Fruit fly (Drosophila melanogaster) whole organism, embryonic: ENCODE results near the gene CG17717.

Source experiments
- B-H1 ChIP-seq: fragments of 200-800 bp; sonication (Bioruptor generic); IDR thresholded peaks from 3 replicates; pipeline ENCODE4 v1.3.6; 2022; ENCODE audit warnings: missing biosample characterization, missing genetic modification characterization
- C15 ChIP-seq: fragments of 200-800 bp; sonication (Bioruptor generic); IDR thresholded peaks from 3 replicates; pipeline ENCODE4 v1.3.6; 2022; ENCODE audit warnings: missing biosample characterization, missing genetic modification characterization
- CG11560 ChIP-seq: fragments of 200-800 bp; sonication (Bioruptor generic); IDR thresholded peaks from 3 replicates; pipeline ENCODE4 v1.3.6; 2022; ENCODE audit warnings: missing biosample characterization, missing genetic modification characterization
- CG12104 ChIP-seq: fragments of 200-800 bp; sonication (Bioruptor generic); optimal IDR thresholded peaks from 3 replicates; lab custom pipeline; 2016; ENCODE audit warnings: missing biosample characterization, missing genetic modification characterization
- CG16813 ChIP-seq: fragments of 200-800 bp; sonication (Bioruptor generic); IDR thresholded peaks from 3 replicates; pipeline ENCODE4 v1.3.6; 2022; ENCODE audit warnings: missing biosample characterization, missing genetic modification characterization; ENCODE audit not compliant: partially characterized antibody
- CG18764 ChIP-seq: fragments of 200-800 bp; sonication (Bioruptor generic); optimal IDR thresholded peaks from 3 replicates; lab custom pipeline; 2016; ENCODE audit warnings: missing biosample characterization, missing genetic modification characterization
- CG2129 ChIP-seq: fragments of 200-800 bp; sonication (Bioruptor generic); IDR thresholded peaks from 2 replicates; pipeline ENCODE4 v1.3.6; 2022; ENCODE audit warnings: missing biosample characterization, missing genetic modification characterization; ENCODE audit not compliant: partially characterized antibody
- CG30431 ChIP-seq: fragments of 200-800 bp; sonication (Bioruptor generic); optimal IDR thresholded peaks from 2 replicates; lab custom pipeline; 2017; ENCODE audit warnings: missing biosample characterization, missing genetic modification characterization
- CG31224 ChIP-seq: fragments of 200-800 bp; sonication (Bioruptor generic); IDR thresholded peaks from 2 replicates; pipeline ENCODE4 v1.3.6; 2022; ENCODE audit warnings: missing biosample characterization, missing genetic modification characterization
- CG31365 ChIP-seq: fragments of 200-800 bp; sonication (Bioruptor generic); optimal IDR thresholded peaks from 2 replicates; lab custom pipeline; 2018; ENCODE audit warnings: missing biosample characterization, mild to moderate bottlenecking, missing genetic modification characterization
- CG34224 ChIP-seq: fragments of 200-800 bp; sonication (Bioruptor generic); IDR thresholded peaks from 3 replicates; pipeline ENCODE4 v1.3.6; 2022; ENCODE audit warnings: missing biosample characterization, missing genetic modification characterization; ENCODE audit not compliant: partially characterized antibody
- CG34376 ChIP-seq: fragments of 200-800 bp; sonication (Bioruptor generic); optimal IDR thresholded peaks from 2 replicates; lab custom pipeline; 2018; ENCODE audit warnings: missing biosample characterization, mild to moderate bottlenecking, missing genetic modification characterization
- CG4360 ChIP-seq: fragments of 200-800 bp; sonication (Bioruptor generic); IDR thresholded peaks from 2 replicates; pipeline ENCODE4 v1.3.6; 2022; ENCODE audit warnings: missing biosample characterization, missing genetic modification characterization
- CG4617 ChIP-seq: fragments of 200-800 bp; sonication (Bioruptor generic); optimal IDR thresholded peaks from 3 replicates; lab custom pipeline; 2016; ENCODE audit warnings: missing biosample characterization, missing genetic modification characterization, borderline replicate concordance
- CG6175 ChIP-seq: fragments of 200-800 bp; sonication (Bioruptor generic); IDR thresholded peaks from 3 replicates; pipeline ENCODE4 v1.3.6; 2022; ENCODE audit warnings: missing biosample characterization, missing genetic modification characterization
- CG6272 ChIP-seq: fragments of 200-800 bp; sonication (Bioruptor generic); IDR thresholded peaks from 2 replicates; pipeline ENCODE4 v1.3.6; 2022; ENCODE audit warnings: missing biosample characterization, missing genetic modification characterization
- CG6683 ChIP-seq: fragments of 200-800 bp; sonication (Bioruptor generic); optimal IDR thresholded peaks from 2 replicates; lab custom pipeline; 2017; ENCODE audit warnings: missing biosample characterization, mild to moderate bottlenecking, missing genetic modification characterization, missing genetic modification reagents
- CG7556 ChIP-seq: fragments of 200-800 bp; sonication (Bioruptor generic); optimal IDR thresholded peaks from 2 replicates; lab custom pipeline; 2017; ENCODE audit warnings: missing biosample characterization, mild to moderate bottlenecking, missing genetic modification characterization
- CG7745 ChIP-seq: fragments of 200-800 bp; sonication (Bioruptor generic); optimal IDR thresholded peaks from 2 replicates; lab custom pipeline; 2018; ENCODE audit warnings: missing biosample characterization, mild to moderate bottlenecking, missing genetic modification characterization, moderate library complexity
- CG7786 ChIP-seq: fragments of 200-800 bp; sonication (Bioruptor generic); optimal IDR thresholded peaks from 2 replicates; lab custom pipeline; 2016; ENCODE audit warnings: missing biosample characterization, missing genetic modification characterization
- CG8765 ChIP-seq: fragments of 200-800 bp; sonication (Bioruptor generic); IDR thresholded peaks from 2 replicates; pipeline ENCODE4 v1.3.6; 2022; ENCODE audit warnings: missing biosample characterization, missing genetic modification characterization
- CG9817 ChIP-seq: fragments of 200-800 bp; sonication (Bioruptor generic); optimal IDR thresholded peaks from 2 replicates; lab custom pipeline; 2018; ENCODE audit warnings: missing biosample characterization, mild to moderate bottlenecking, missing genetic modification characterization, moderate library complexity
- Camta ChIP-seq: fragments of 200-800 bp; sonication (Bioruptor generic); optimal IDR thresholded peaks from 2 replicates; lab custom pipeline; 2016; ENCODE audit warnings: missing biosample characterization, missing genetic modification characterization
- Dip3 ChIP-seq: fragments of 200-800 bp; sonication (Bioruptor generic); optimal IDR thresholded peaks from 3 replicates; lab custom pipeline; 2016; ENCODE audit warnings: missing biosample characterization, missing genetic modification characterization
- HLH54F ChIP-seq: fragments of 200-800 bp; sonication (Bioruptor generic); optimal IDR thresholded peaks from 3 replicates; lab custom pipeline; 2016; ENCODE audit warnings: missing biosample characterization, missing genetic modification characterization
- Hey ChIP-seq: fragments of 200-800 bp; sonication (Bioruptor generic); optimal IDR thresholded peaks from 3 replicates; lab custom pipeline; 2018; ENCODE audit warnings: missing biosample characterization, mild to moderate bottlenecking, missing genetic modification characterization
- Hr3 ChIP-seq: fragments of 200-800 bp; sonication (Bioruptor generic); optimal IDR thresholded peaks from 3 replicates; lab custom pipeline; 2016; ENCODE audit warnings: missing biosample characterization, missing genetic modification characterization
- MESR4 ChIP-seq: fragments of 200-800 bp; sonication (Bioruptor generic); optimal IDR thresholded peaks from 2 replicates; lab custom pipeline; 2018; ENCODE audit warnings: missing biosample characterization, mild to moderate bottlenecking, missing genetic modification characterization, moderate library complexity
- Mad ChIP-seq: fragments of 200-800 bp; sonication (Bioruptor generic); optimal IDR thresholded peaks from 2 replicates; lab custom pipeline; 2016; ENCODE audit warnings: missing biosample characterization, missing genetic modification characterization
- Mes4 ChIP-seq: fragments of 200-800 bp; sonication (Bioruptor generic); optimal IDR thresholded peaks from 2 replicates; lab custom pipeline; 2016; ENCODE audit warnings: missing biosample characterization, missing genetic modification characterization
- NFAT ChIP-seq: fragments of 200-800 bp; sonication (Bioruptor generic); IDR thresholded peaks from 2 replicates; pipeline ENCODE4 v1.3.6; 2022; ENCODE audit warnings: missing biosample characterization, missing genetic modification characterization
- Pdp1 ChIP-seq, 2 experiments: fragments of 200-800 bp; sonication (Bioruptor generic); optimal IDR thresholded peaks; 3 replicates each; lab custom pipeline; 2016; ENCODE audit warnings: missing biosample characterization in 2 of 2, missing genetic modification characterization in 2 of 2, mild to moderate bottlenecking in 1 of 2, moderate library complexity in 1 of 2
- Rx ChIP-seq: fragments of 200-800 bp; sonication (Bioruptor generic); IDR thresholded peaks from 2 replicates; pipeline ENCODE4 v1.3.6; 2022; ENCODE audit warnings: missing biosample characterization, missing genetic modification characterization
- Sox100B ChIP-seq: fragments of 200-800 bp; sonication (Bioruptor generic); optimal IDR thresholded peaks from 3 replicates; lab custom pipeline; 2018; ENCODE audit warnings: missing biosample characterization, mild to moderate bottlenecking, missing genetic modification characterization
- YL-1 ChIP-seq: fragments of 200-800 bp; sonication (Bioruptor generic); optimal IDR thresholded peaks from 3 replicates; lab custom pipeline; 2017; ENCODE audit warnings: missing biosample characterization, mild to moderate bottlenecking, missing genetic modification characterization
- ara ChIP-seq: fragments of 200-800 bp; sonication (Bioruptor generic); IDR thresholded peaks from 2 replicates; pipeline ENCODE4 v1.3.6; 2022; ENCODE audit warnings: missing biosample characterization, missing genetic modification characterization
- ci ChIP-seq: fragments of 200-800 bp; sonication (Bioruptor generic); IDR thresholded peaks from 3 replicates; pipeline ENCODE4 v1.3.6; 2022; ENCODE audit warnings: missing biosample characterization, missing genetic modification characterization
- esg ChIP-seq: fragments of 200-800 bp; sonication (Bioruptor generic); conservative IDR thresholded peaks from 2 replicates; pipeline ENCODE4 v1.3.6; 2022; ENCODE audit warnings: missing biosample characterization, missing genetic modification characterization
- fd102C ChIP-seq: fragments of 200-800 bp; sonication (Bioruptor generic); optimal IDR thresholded peaks from 2 replicates; lab custom pipeline; 2018; ENCODE audit warnings: missing biosample characterization, mild to moderate bottlenecking, missing genetic modification characterization, moderate library complexity
- lmd ChIP-seq: fragments of 200-800 bp; sonication (Bioruptor generic); IDR thresholded peaks from 2 replicates; pipeline ENCODE4 v1.3.6; 2022; ENCODE audit warnings: missing biosample characterization, missing genetic modification characterization
- lov ChIP-seq, 2 experiments: fragments of 200-800 bp in 1 of 2; fragments of >200 bp in 1 of 2; sonication (Bioruptor generic) in 1 of 2; IDR thresholded peaks in 1 of 2; optimal IDR thresholded peaks in 1 of 2; 2 replicates in 1 of 2; 3 replicates in 1 of 2; pipeline versions ENCODE4 v1.3.6 to Lab custom; 2017 to 2022; ENCODE audit warnings: missing biosample characterization in 1 of 2, missing genetic modification characterization in 1 of 2
- otp ChIP-seq: fragments of 200-800 bp; sonication (Bioruptor generic); IDR thresholded peaks from 3 replicates; pipeline ENCODE4, ENCODE4 v1.3.6; 2022; ENCODE audit warnings: missing biosample characterization, missing genetic modification characterization
- psq ChIP-seq: fragments of 200-800 bp; sonication (Bioruptor generic); optimal IDR thresholded peaks from 2 replicates; lab custom pipeline; 2017; ENCODE audit warnings: missing biosample characterization, missing genetic modification characterization
- pum ChIP-seq: fragments of 200-800 bp; sonication (Bioruptor generic); optimal IDR thresholded peaks from 2 replicates; lab custom pipeline; 2016; ENCODE audit warnings: missing biosample characterization, missing genetic modification characterization
- pzg ChIP-seq: fragments of 200-800 bp; sonication (Bioruptor generic); optimal IDR thresholded peaks from 3 replicates; lab custom pipeline; 2018; ENCODE audit warnings: missing biosample characterization, mild to moderate bottlenecking, missing genetic modification characterization, moderate library complexity
- rib ChIP-seq: fragments of 200-800 bp; sonication (Bioruptor generic); IDR thresholded peaks from 2 replicates; pipeline ENCODE4 v1.3.6; 2022; ENCODE audit warnings: missing biosample characterization, missing genetic modification characterization
- tup ChIP-seq: fragments of 200-800 bp; sonication (Bioruptor generic); optimal IDR thresholded peaks from 2 replicates; lab custom pipeline; 2016; ENCODE audit warnings: missing biosample characterization, mild to moderate bottlenecking, missing genetic modification characterization, moderate library complexity
- usp ChIP-seq: fragments of >200 bp; optimal IDR thresholded peaks from 2 replicates; lab custom pipeline; 2017; ENCODE audit warnings: missing biosample characterization, missing genetic modification characterization
- zfh1 ChIP-seq: fragments of 200-800 bp; sonication (Bioruptor generic); IDR thresholded peaks from 3 replicates; pipeline ENCODE4 v1.3.6; 2022; ENCODE audit warnings: missing biosample characterization, missing genetic modification characterization

The CG17717 gene

DNA sequence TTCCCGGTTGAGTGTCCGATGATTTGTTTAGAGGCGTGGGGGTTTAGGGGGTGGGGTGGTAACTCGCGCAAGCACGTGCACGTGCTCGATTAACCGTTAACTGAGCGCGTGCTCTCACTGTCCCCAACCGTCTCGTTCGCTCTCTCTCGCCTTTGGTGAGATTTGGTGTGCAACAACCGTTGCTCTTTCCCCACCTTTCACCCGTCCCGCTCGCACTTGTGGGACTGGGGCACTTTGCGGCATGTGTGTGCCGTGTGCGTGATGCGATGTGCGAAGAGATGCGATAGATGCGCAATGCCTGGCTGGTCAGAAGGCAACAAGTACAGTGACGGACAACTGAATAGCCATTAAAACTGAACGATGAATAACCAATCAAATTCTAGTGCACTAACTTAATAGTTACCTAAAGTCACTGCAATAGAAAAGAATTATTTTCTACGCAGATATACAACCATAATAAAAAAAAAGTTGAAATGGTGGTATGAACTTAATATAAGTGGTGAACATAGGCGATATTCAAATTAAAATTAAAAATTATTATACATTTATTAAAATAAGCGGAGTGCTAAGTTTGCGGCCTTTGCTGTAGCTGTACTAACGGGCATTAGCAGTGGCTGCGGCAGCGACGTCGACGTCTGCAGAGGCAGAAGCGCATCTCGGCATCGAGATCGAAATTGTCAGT is 17.7 kb upstream of the CG17717 start (continued):
- peak; percentile 22 for TF ChIP-seq CG34376 (GFP tag; lab: Kevin White, UChicago)
- no peak for TF ChIP-seq fd102C (GFP tag; lab: Kevin White, UChicago)
- TF ChIP-seq NFAT (GFP tag; lab: Robert Waterston, UW), result peak; percentile 18; the same call in 1 of the 2 replicates
- TF ChIP-seq CG11560, result peak; percentile 27; the same call in 1 of the 3 replicates
- TF ChIP-seq usp, result no peak
- TF ChIP-seq YL-1 (GFP tag; lab: Kevin White, UChicago), result peak; percentile 48
- TF ChIP-seq CG8765 (GFP tag; lab: Robert Waterston, UW), result peak; percentile 31; the same call in 1 of the 2 replicates
- no peak for TF ChIP-seq CG6272 (GFP tag; lab: Robert Waterston, UW)
- TF ChIP-seq B-H1 (GFP tag; lab: Robert Waterston, UW), result peak; percentile 57; the same call in 2 of the 3 replicates
- TF ChIP-seq Sox100B (GFP tag; lab: Kevin White, UChicago), result peak; percentile 95
- TF ChIP-seq CG18764 (GFP tag; lab: Kevin White, UChicago), result peak; percentile 67
- TF ChIP-seq CG31365 (tag; lab: Kevin White, UChicago), result peak; percentile 51
- TF ChIP-seq lmd (GFP tag; lab: Robert Waterston, UW), result peak; percentile 87
- no peak for TF ChIP-seq CG6175 (GFP tag; lab: Robert Waterston, UW)
- no peak for TF ChIP-seq CG4360 (GFP tag; lab: Robert Waterston, UW)
- TF ChIP-seq esg (GFP tag; lab: Robert Waterston, UW), result peak; percentile 82
- no peak for TF ChIP-seq CG2129
- TF ChIP-seq ci (GFP tag; lab: Robert Waterston, UW), result peak; percentile 89
- peak; percentile 79 for TF ChIP-seq CG30431 (GFP tag; lab: Kevin White, UChicago)
- TF ChIP-seq pzg, result no peak
- 0 out of 3 replicates have a peak, but pooled peaks have one; percentile 47 for TF ChIP-seq otp (GFP tag; lab: Robert Waterston, UW)
- peak; percentile 41 for TF ChIP-seq Mes4
- peak; percentile 6 for TF ChIP-seq Mad
- TF ChIP-seq C15, result no peak
- peak; percentile 59 for TF ChIP-seq CG4617
- peak; percentile 34 for TF ChIP-seq Camta
- no peak for TF ChIP-seq rib (GFP tag; lab: Robert Waterston, UW)
- TF ChIP-seq Hey (tag; lab: Kevin White, UChicago), result no peak
- TF ChIP-seq MESR4, result peak; percentile 1
- TF ChIP-seq CG31224 (GFP tag; lab: Robert Waterston, UW), result peak; percentile 65
- TF ChIP-seq CG7556, result peak; percentile 92
- TF ChIP-seq ara (GFP tag; lab: Robert Waterston, UW), result peak; percentile 87
- peak; percentile 23 for TF ChIP-seq CG7786 (GFP tag; lab: Kevin White, UChicago)
- peak; percentile 28 for TF ChIP-seq CG7745 (tag; lab: Kevin White, UChicago)
- TF ChIP-seq Dip3 (GFP tag; lab: Kevin White, UChicago), result no peak
- TF ChIP-seq zfh1 (GFP tag; lab: Robert Waterston, UW), result peak; percentile 88
- TF ChIP-seq tup (GFP tag; lab: Kevin White, UChicago), result peak; percentile 35
- peak; percentile 53 for TF ChIP-seq pum (GFP tag; lab: Kevin White, UChicago)
- peak; percentile 74 for TF ChIP-seq CG9817 (tag; lab: Kevin White, UChicago)
- TF ChIP-seq HLH54F (GFP tag; lab: Kevin White, UChicago), result no peak
- TF ChIP-seq Hr3 (GFP tag; lab: Kevin White, UChicago), result peak; percentile 84
- TF ChIP-seq Rx (GFP tag; lab: Robert Waterston, UW), result peak; percentile 79
- no peak for TF ChIP-seq CG16813 (GFP tag; lab: Robert Waterston, UW)
- TF ChIP-seq lov (optimal IDR thresholded peaks at IDR 0.05; lab: Kevin White, UChicago), result no peak
- TF ChIP-seq lov (GFP tag; IDR thresholded peaks at IDR 0.05; lab: Robert Waterston, UW), result peak; percentile 82
- no peak for TF ChIP-seq CG34224 (GFP tag; lab: Robert Waterston, UW)
- peak; percentile 77 for TF ChIP-seq CG12104 (GFP tag; lab: Kevin White, UChicago)
- TF ChIP-seq Pdp1 (GFP tag; optimal IDR thresholded peaks at IDR 0.05; lab: Kevin White, UChicago), result peak; percentile 52 to 60
- TF ChIP-seq CG6683, result peak; percentile 74
- TF ChIP-seq psq (GFP tag; lab: Kevin White, UChicago), result peak; percentile 42
